Fruit fly (Drosophila melanogaster) whole organism, wandering third instar larva: ENCODE results near the gene CG31897.

Source experiments
- CG32264 ChIP-seq: fragments of 200-800 bp; sonication (Bioruptor generic); optimal IDR thresholded peaks from 2 replicates; lab custom pipeline; 2016; ENCODE audit warnings: missing biosample characterization, missing genetic modification characterization
- Dfd ChIP-seq: fragments of >200 bp; optimal IDR thresholded peaks from 2 replicates; lab custom pipeline; 2017; ENCODE audit warnings: missing biosample characterization, missing genetic modification characterization
- Hr78 ChIP-seq: fragments of >200 bp; optimal IDR thresholded peaks from 2 replicates; lab custom pipeline; 2017; ENCODE audit warnings: missing biosample characterization, missing genetic modification characterization
- Vsx2 ChIP-seq: fragments of 200-300, 225-300 bp; sonication (Bioruptor generic); optimal IDR thresholded peaks from 2 replicates; lab custom pipeline; 2018; ENCODE audit warnings: missing biosample characterization, missing genetic modification characterization; ENCODE audit not compliant: partially characterized antibody
- jim ChIP-seq: fragments of 175-275, 200-325 bp; sonication (Bioruptor generic); optimal IDR thresholded peaks from 2 replicates; lab custom pipeline; 2016; ENCODE audit warnings: missing biosample characterization, mild to moderate bottlenecking, missing genetic modification characterization

- TF ChIP-seq Hr78 = no peak
- TF ChIP-seq CG32264 (GFP tag; lab: Kevin White, UChicago) = no peak
- no peak for TF ChIP-seq jim (GFP tag; lab: Kevin White, UChicago)
- no peak for TF ChIP-seq Vsx2 (GFP tag; lab: Kevin White, UChicago)
- TF ChIP-seq Dfd (GFP tag; lab: Kevin White, UChicago) = no peak
Observed at dm6 chr2L:8402928-8403285, 39.3 kb upstream of the CG31897 start, which contains the start of gene fy.
